Worm (Caenorhabditis elegans) whole organism, L4/young adult: Measurements from ENCODE around the gene Y14H12B.2.

Experiments
- W03F9.2 ChIP-seq: fragments of 150-350 bp; optimal IDR thresholded peaks from 2 replicates; lab custom pipeline; 2014; ENCODE audit warnings: missing biosample characterization, missing genetic modification characterization
- dao-5 ChIP-seq: sonication (generic microtip); optimal IDR thresholded peaks from 2 replicates; lab custom pipeline; 2016; ENCODE audit warnings: missing genotype, missing genetic modification characterization, moderate library complexity, missing compliant biosample characterization
- him-1 ChIP-seq: sonication (generic microtip); optimal IDR thresholded peaks from 2 replicates; lab custom pipeline; 2016; ENCODE audit warnings: missing genotype, missing genetic modification reagents, missing genetic modification characterization, missing compliant biosample characterization

DNA sequence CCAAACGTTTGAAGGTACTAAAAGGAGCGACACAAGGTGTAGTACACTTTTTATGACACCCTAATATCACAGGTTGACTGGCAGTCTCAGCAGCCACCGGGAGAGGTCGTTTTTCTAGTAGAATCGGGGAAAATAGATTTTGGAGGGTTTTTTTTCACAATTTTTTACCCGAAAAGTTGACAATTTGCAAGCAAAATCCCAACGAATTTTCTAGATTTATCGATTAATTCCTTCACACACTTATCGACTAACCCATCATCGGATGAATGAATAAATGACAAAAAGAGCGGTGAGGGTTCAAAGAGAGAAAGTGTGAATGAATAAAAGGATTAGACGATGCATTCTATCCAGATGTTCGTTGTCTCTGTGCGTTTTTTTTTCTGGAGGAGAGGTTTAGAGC is 22.4 kb upstream of the Y14H12B.2 start:
- TF ChIP-seq W03F9.2 (tag; lab: Kevin White, UChicago) (no peak), him-1 (tag; lab: Kevin White, UChicago) (no peak), dao-5 (tag; lab: Kevin White, UChicago) (no peak)
